Worm (Caenorhabditis elegans): Measurements from ENCODE around the gene clp-9.

- no peak for TF ChIP-seq unc-130 (GFP tag; optimal IDR thresholded peaks at IDR 0.05)
- no peak for TF ChIP-seq madf-8 (GFP tag; conservative IDR thresholded peaks at IDR 0.05)
- TF ChIP-seq lin-54 (GFP tag; optimal IDR thresholded peaks at IDR 0.05), result no peak
- TF ChIP-seq ets-4 (GFP tag; optimal IDR thresholded peaks at IDR 0.05), result no peak
- TF ChIP-seq lir-1 (GFP tag; conservative IDR thresholded peaks at IDR 0.05), result no peak
- TF ChIP-seq ceh-91 (GFP tag; IDR thresholded peaks at IDR 0.05), result no peak
- TF ChIP-seq lin-35 (GFP tag; optimal IDR thresholded peaks at IDR 0.05), result no peak
- no peak for TF ChIP-seq tlf-1 (GFP tag; optimal IDR thresholded peaks at IDR 0.05)
- no peak for TF ChIP-seq nfya-2 (GFP tag; IDR thresholded peaks at IDR 0.05)
Measured at ce11 chrV:9833900-9834299, 51.9 kb downstream of the clp-9 start, which contains the start of gene sru-40.

Measured in whole organism, young adult.